Worm (Caenorhabditis elegans): ENCODE measurements around the gene bath-2.
"Not testable (repeated sequence)": the region's sequence is repeated elsewhere in the genome, so short reads cannot be mapped to it uniquely, and the experiment has no call there.

The bath-2 gene

ce11 chrII:1948393-1948792 is 25.8 kb upstream of the bath-2 start, which contains the start of gene ZK250.2:
ZK250.2 (plus strand) TSS chrII:1948693.
- not testable (repeated sequence) for TF ChIP-seq ZK337.2 (GFP tag; IDR thresholded peaks at IDR 0.05); nhr-6 (tag; optimal IDR thresholded peaks at IDR 0.05); nhr-77 (tag; optimal IDR thresholded peaks at IDR 0.05)

- TF ChIP-seq tag-97 (GFP tag; IDR thresholded peaks at IDR 0.05) = no peak
- no peak for TF ChIP-seq dpl-1 (GFP tag; optimal IDR thresholded peaks at IDR 0.05)
- TF ChIP-seq hlh-11 (tag; optimal IDR thresholded peaks at IDR 0.05) = no peak
- TF ChIP-seq egl-27 (tag; optimal IDR thresholded peaks at IDR 0.05) = no peak
- no peak for TF ChIP-seq set-16 (GFP tag; IDR thresholded peaks at IDR 0.05)
- TF ChIP-seq ceh-62 (tag; optimal IDR thresholded peaks at IDR 0.05) = no peak
- TF ChIP-seq nhr-41 (GFP tag; IDR thresholded peaks at IDR 0.05) = no peak
- no peak for TF ChIP-seq madf-5 (GFP tag; IDR thresholded peaks at IDR 0.05)
Measured at ce11 chrII:1946427-1946826, 23.9 kb upstream of the bath-2 start, which contains the start of gene math-48. math-48 (minus strand) TSS chrII:1946527.

- TF ChIP-seq mdt-29 (GFP tag; IDR thresholded peaks at IDR 0.05) (no peak), nhr-6 (tag; optimal IDR thresholded peaks at IDR 0.05) (no peak), zfp-2 (tag; optimal IDR thresholded peaks at IDR 0.05) (no peak), F37D6.2 (tag; optimal IDR thresholded peaks at IDR 0.05) (no peak), ztf-7 (tag; optimal IDR thresholded peaks at IDR 0.05) (no peak), jun-1 (tag; optimal IDR thresholded peaks at IDR 0.05) (no peak), skn-1 (tag; optimal IDR thresholded peaks at IDR 0.05) (no peak), egl-27 (tag; optimal IDR thresholded peaks at IDR 0.05) (no peak), ctbp-1 (GFP tag; IDR thresholded peaks at IDR 0.05) (no peak), nhr-25 (tag; optimal IDR thresholded peaks at IDR 0.05; ENCODE audit: borderline replicate concordance, insufficient read depth) (no peak), snpc-4 (tag; optimal IDR thresholded peaks at IDR 0.05) (no peak), tra-1 (GFP tag; IDR thresholded peaks at IDR 0.05) (no peak), nhr-77 (tag; optimal IDR thresholded peaks at IDR 0.05) (no peak), lin-15B (tag; optimal IDR thresholded peaks at IDR 0.05) (no peak)
Measured at ce11 chrII:1945093-1945492, 22.5 kb upstream of the bath-2 start, which contains the start of gene ZK250.14. ZK250.14 (minus strand) TSS chrII:1945193.

- TF ChIP-seq madf-9 (GFP tag; conservative IDR thresholded peaks at IDR 0.05) (no peak), php-3 (GFP tag; IDR thresholded peaks at IDR 0.05) (peak; percentile 78)
Measured at ce11 chrII:1939652-1940051, 17.1 kb upstream of the bath-2 start, which contains the start of gene ZK250.13. ZK250.13 (minus strand) TSS chrII:1939752.

- TF ChIP-seq aha-1 (tag) (peak; percentile 25), ceh-20 (GFP tag; IDR thresholded peaks at IDR 0.05) (no peak), lin-38 (GFP tag; IDR thresholded peaks at IDR 0.05) (peak; percentile 30; the same call in 1 of the 2 replicates)
Measured at ce11 chrII:1928578-1928977, 6.0 kb upstream of the bath-2 start.

ce11 chrII:1926162-1926561 is 3.6 kb upstream of the bath-2 start, which contains the start of gene F52C6.2:
F52C6.2 (plus strand) TSS chrII:1926462.
- TF ChIP-seq mes-2 (tag; optimal IDR thresholded peaks at IDR 0.05; ENCODE audit: poor library complexity, severe bottlenecking) (no peak), vab-7 (GFP tag; IDR thresholded peaks at IDR 0.05) (no peak), pha-4 (GFP tag; IDR thresholded peaks at IDR 0.05) (no peak), pha-4 (tag; optimal IDR thresholded peaks at IDR 0.05) (no peak)

Data from whole organism, L4 larva.